Fruit fly (Drosophila melanogaster) ovary, adult (tissue): Measurements from ENCODE around the gene sturkopf.

ENCODE experiments used
- CG17801 ChIP-seq: fragments of 200-800 bp; optimal IDR thresholded peaks from 2 replicates; lab custom pipeline; 2019; ENCODE audit warnings: missing biosample characterization, mild to moderate bottlenecking, missing genetic modification characterization, moderate library complexity; ENCODE audit not compliant: partially characterized antibody

sturkopf gene

dm6 chr3L:1264998-1265397, 48.2 kb downstream of the sturkopf start:
- no peak for TF ChIP-seq CG17801
